Fruit fly (Drosophila melanogaster) whole organism, embryonic: ENCODE data around the gene plum.

ENCODE experiments used
- Ada2b ChIP-seq: fragments of 200-800 bp; sonication (Bioruptor generic); IDR thresholded peaks from 2 replicates; pipeline ENCODE4 v1.3.6; 2022; ENCODE audit warnings: missing biosample characterization, missing genetic modification characterization
- Asciz ChIP-seq: fragments of 200-800 bp; sonication (Bioruptor generic); optimal IDR thresholded peaks from 2 replicates; lab custom pipeline; 2017; ENCODE audit warnings: missing biosample characterization, mild to moderate bottlenecking, missing genetic modification characterization, missing genetic modification reagents
- Blimp-1 ChIP-seq: fragments of 200-800 bp; sonication (Bioruptor generic); optimal IDR thresholded peaks from 3 replicates; lab custom pipeline; 2018; ENCODE audit warnings: missing biosample characterization, missing genetic modification characterization, mild to moderate bottlenecking, moderate library complexity, missing genetic modification reagents
- CG11247 ChIP-seq: fragments of 200-800 bp; sonication (Bioruptor generic); IDR thresholded peaks from 2 replicates; pipeline ENCODE4 v1.3.6; 2022; ENCODE audit warnings: missing biosample characterization, missing genetic modification characterization
- CG11504 ChIP-seq: fragments of 200-800 bp; sonication (Bioruptor generic); optimal IDR thresholded peaks from 3 replicates; lab custom pipeline; 2019; ENCODE audit warnings: missing biosample characterization, mild to moderate bottlenecking, missing genetic modification characterization, moderate library complexity
- CG12299 ChIP-seq: fragments of 200-800 bp; sonication (Bioruptor generic); optimal IDR thresholded peaks from 2 replicates; lab custom pipeline; 2018; ENCODE audit warnings: missing biosample characterization, mild to moderate bottlenecking, missing genetic modification characterization
- CG12659 ChIP-seq: fragments of 200-800 bp; sonication (Bioruptor generic); optimal IDR thresholded peaks from 3 replicates; lab custom pipeline; 2017; ENCODE audit warnings: mild to moderate bottlenecking, missing biosample characterization, missing genetic modification reagents, missing genetic modification characterization
- CG17186 ChIP-seq: fragments of 200-800 bp; sonication (Bioruptor generic); optimal IDR thresholded peaks from 3 replicates; lab custom pipeline; 2017; ENCODE audit warnings: missing biosample characterization, missing genetic modification reagents, missing genetic modification characterization
- CG18599 ChIP-seq: fragments of 200-800 bp; sonication (Bioruptor generic); optimal IDR thresholded peaks from 3 replicates; lab custom pipeline; 2017; ENCODE audit warnings: missing biosample characterization, missing genetic modification characterization, mild to moderate bottlenecking, moderate library complexity, missing genetic modification reagents
- CG31441 ChIP-seq: fragments of 200-800 bp; sonication (Bioruptor generic); IDR thresholded peaks from 2 replicates; pipeline ENCODE4 v1.3.6; 2022; ENCODE audit warnings: missing biosample characterization, missing genetic modification characterization
- CG32532 ChIP-seq: fragments of 200-800 bp; sonication (Bioruptor generic); IDR thresholded peaks from 2 replicates; pipeline ENCODE4 v1.3.6; 2022; ENCODE audit warnings: missing biosample characterization, missing genetic modification characterization
- CG3281 ChIP-seq: fragments of 200-800 bp; sonication (Bioruptor generic); optimal IDR thresholded peaks from 3 replicates; lab custom pipeline; 2017; ENCODE audit warnings: missing biosample characterization, mild to moderate bottlenecking, missing genetic modification characterization
- CG34224 ChIP-seq: fragments of 200-800 bp; sonication (Bioruptor generic); IDR thresholded peaks from 3 replicates; pipeline ENCODE4 v1.3.6; 2022; ENCODE audit warnings: missing biosample characterization, missing genetic modification characterization; ENCODE audit not compliant: partially characterized antibody
- CG4424 ChIP-seq: fragments of 200-800 bp; sonication (Bioruptor generic); optimal IDR thresholded peaks from 3 replicates; lab custom pipeline; 2016; ENCODE audit warnings: missing biosample characterization, missing genetic modification characterization
- CG4820 ChIP-seq: fragments of 200-800 bp; sonication (Bioruptor generic); optimal IDR thresholded peaks from 3 replicates; lab custom pipeline; 2016; ENCODE audit warnings: missing biosample characterization, missing genetic modification characterization
- CG6854 ChIP-seq: fragments of 200-800 bp; sonication (Bioruptor generic); optimal IDR thresholded peaks from 3 replicates; lab custom pipeline; 2017; ENCODE audit warnings: missing biosample characterization, mild to moderate bottlenecking, missing genetic modification characterization
- CG8290 ChIP-seq, 3 experiments: fragments of 200-800 bp; sonication (Bioruptor generic); optimal IDR thresholded peaks; 2 replicates each; lab custom pipeline; 2016 to 2019; ENCODE audit warnings: missing biosample characterization in 3 of 3, missing genetic modification characterization in 3 of 3, mild to moderate bottlenecking in 2 of 3, moderate library complexity in 1 of 3
- CG9932 ChIP-seq: fragments of 200-800 bp; sonication (Bioruptor generic); IDR thresholded peaks from 2 replicates; pipeline ENCODE4 v1.3.6; 2022; ENCODE audit warnings: missing biosample characterization, missing genetic modification characterization
- CHES-1-like ChIP-seq: fragments of 200-800 bp; sonication (Bioruptor generic); optimal IDR thresholded peaks from 2 replicates; lab custom pipeline; 2016; ENCODE audit warnings: missing biosample characterization, missing genetic modification characterization
- Deaf1 ChIP-seq: fragments of 200-800 bp; optimal IDR thresholded peaks from 3 replicates; lab custom pipeline; 2019; ENCODE audit warnings: missing biosample characterization, mild to moderate bottlenecking, missing genetic modification characterization, moderate library complexity
- Fer3 ChIP-seq: fragments of 200-800 bp; sonication (Bioruptor generic); optimal IDR thresholded peaks from 2 replicates; lab custom pipeline; 2018; ENCODE audit warnings: missing biosample characterization, mild to moderate bottlenecking, missing genetic modification characterization, moderate library complexity
- Lim3 ChIP-seq: fragments of 200-800 bp; sonication (Bioruptor generic); IDR thresholded peaks from 2 replicates; pipeline ENCODE4 v1.3.6; 2022; ENCODE audit warnings: missing biosample characterization, missing genetic modification characterization
- Meics ChIP-seq: fragments of 200-800 bp; sonication (Bioruptor generic); optimal IDR thresholded peaks from 2 replicates; lab custom pipeline; 2017; ENCODE audit warnings: missing biosample characterization, mild to moderate bottlenecking, missing genetic modification characterization
- NC2α ChIP-seq: fragments of 200-800 bp; sonication (Bioruptor generic); optimal IDR thresholded peaks from 2 replicates; lab custom pipeline; 2016; ENCODE audit warnings: missing biosample characterization, missing genetic modification characterization
- NK7.1 ChIP-seq: fragments of 200-800 bp; sonication (Bioruptor generic); optimal IDR thresholded peaks from 3 replicates; lab custom pipeline; 2016; ENCODE audit warnings: missing biosample characterization, missing genetic modification characterization
- Sox100B ChIP-seq: fragments of 200-800 bp; sonication (Bioruptor generic); optimal IDR thresholded peaks from 3 replicates; lab custom pipeline; 2018; ENCODE audit warnings: missing biosample characterization, mild to moderate bottlenecking, missing genetic modification characterization
- Sox102F ChIP-seq: fragments of 200-800 bp; sonication (Bioruptor generic); optimal IDR thresholded peaks from 2 replicates; lab custom pipeline; 2018; ENCODE audit warnings: missing biosample characterization, mild to moderate bottlenecking, missing genetic modification characterization, moderate library complexity
- Trl ChIP-seq, 3 experiments: fragments of >200 bp in 2 of 3; fragments of 200-800 bp in 1 of 3; sonication (Bioruptor generic) in 1 of 3; optimal IDR thresholded peaks; 2 replicates in 1 of 3; 3 replicates in 2 of 3; lab custom pipeline; 2016 to 2017; ENCODE audit warnings: missing biosample characterization in 1 of 3, missing genetic modification characterization in 1 of 3
- amos ChIP-seq: fragments of 200-800 bp; sonication (Bioruptor generic); IDR thresholded peaks from 2 replicates; pipeline ENCODE4 v1.3.6; 2022; ENCODE audit warnings: missing biosample characterization, missing genetic modification characterization; ENCODE audit not compliant: partially characterized antibody
- ara ChIP-seq: fragments of 200-800 bp; sonication (Bioruptor generic); IDR thresholded peaks from 2 replicates; pipeline ENCODE4 v1.3.6; 2022; ENCODE audit warnings: missing biosample characterization, missing genetic modification characterization
- bigmax ChIP-seq: fragments of 200-800 bp; sonication (Bioruptor generic); optimal IDR thresholded peaks from 2 replicates; lab custom pipeline; 2018; ENCODE audit warnings: missing biosample characterization, mild to moderate bottlenecking, missing genetic modification characterization
- cg ChIP-seq: fragments of 200-800 bp; sonication (Bioruptor generic); optimal IDR thresholded peaks from 3 replicates; lab custom pipeline; 2019; ENCODE audit warnings: missing biosample characterization, mild to moderate bottlenecking, missing genetic modification characterization, moderate library complexity
- cwo ChIP-seq: fragments of 200-800 bp; sonication (Bioruptor generic); optimal IDR thresholded peaks from 3 replicates; lab custom pipeline; 2017; ENCODE audit warnings: missing biosample characterization, missing genetic modification characterization, mild to moderate bottlenecking, moderate library complexity, missing genetic modification reagents
- ems ChIP-seq: fragments of 200-800 bp; sonication (Bioruptor generic); optimal IDR thresholded peaks from 3 replicates; lab custom pipeline; 2016; ENCODE audit warnings: missing biosample characterization, missing genetic modification characterization
- fd96Cb ChIP-seq: fragments of 200-800 bp; sonication (Bioruptor generic); optimal IDR thresholded peaks from 2 replicates; lab custom pipeline; 2018; ENCODE audit warnings: missing biosample characterization, mild to moderate bottlenecking, missing genetic modification characterization, moderate library complexity
- gem ChIP-seq: fragments of 200-800 bp; sonication (Bioruptor generic); optimal IDR thresholded peaks from 2 replicates; lab custom pipeline; 2019; ENCODE audit warnings: missing biosample characterization, mild to moderate bottlenecking, missing genetic modification characterization, moderate library complexity
- ind ChIP-seq: fragments of 200-800 bp; sonication (Bioruptor generic); optimal IDR thresholded peaks from 3 replicates; lab custom pipeline; 2016; ENCODE audit warnings: missing biosample characterization, missing genetic modification characterization
- mirr ChIP-seq: fragments of 200-800 bp; sonication (Bioruptor generic); optimal IDR thresholded peaks from 3 replicates; lab custom pipeline; 2018; ENCODE audit warnings: missing biosample characterization, mild to moderate bottlenecking, missing genetic modification characterization
- pan ChIP-seq, 4 experiments: fragments of >200 bp in 3 of 4; fragments of 200-800 bp in 1 of 4; sonication (Bioruptor generic) in 1 of 4; optimal IDR thresholded peaks in 3 of 4; IDR thresholded peaks in 1 of 4; 2 replicates each; pipeline versions ENCODE4 v1.3.6 to Lab custom; 2017 to 2022; ENCODE audit warnings: missing biosample characterization in 2 of 4, missing genetic modification characterization in 2 of 4, mixed read lengths in 1 of 4
- phol ChIP-seq: fragments of 200-800 bp; sonication (Bioruptor generic); optimal IDR thresholded peaks from 3 replicates; lab custom pipeline; 2018; ENCODE audit warnings: missing biosample characterization, mild to moderate bottlenecking, missing genetic modification characterization, moderate library complexity
- row ChIP-seq: fragments of 200-800 bp; sonication (Bioruptor generic); IDR thresholded peaks from 3 replicates; pipeline ENCODE4 v1.3.6; 2022; ENCODE audit warnings: missing biosample characterization, missing genetic modification characterization
- slbo ChIP-seq: fragments of 200-800 bp; sonication (Bioruptor generic); IDR thresholded peaks from 2 replicates; pipeline ENCODE4 v1.3.6; 2022; ENCODE audit warnings: missing biosample characterization, missing genetic modification characterization
- tin ChIP-seq: fragments of 200-800 bp; sonication (Bioruptor generic); optimal IDR thresholded peaks from 3 replicates; lab custom pipeline; 2016; ENCODE audit warnings: missing biosample characterization, missing genetic modification characterization
- tx ChIP-seq: fragments of 200-800 bp; sonication (Bioruptor generic); optimal IDR thresholded peaks from 2 replicates; lab custom pipeline; 2016; ENCODE audit warnings: missing biosample characterization, missing genetic modification characterization
- vvl ChIP-seq: fragments of 200-800 bp; sonication (Bioruptor generic); IDR thresholded peaks from 2 replicates; pipeline ENCODE4 v1.3.6; 2022; ENCODE audit warnings: missing biosample characterization, missing genetic modification characterization
- zf30C ChIP-seq: fragments of 200-800 bp; sonication (Bioruptor generic); optimal IDR thresholded peaks from 3 replicates; lab custom pipeline; 2018; ENCODE audit warnings: missing biosample characterization, mild to moderate bottlenecking, missing genetic modification characterization

plum gene

DNA sequence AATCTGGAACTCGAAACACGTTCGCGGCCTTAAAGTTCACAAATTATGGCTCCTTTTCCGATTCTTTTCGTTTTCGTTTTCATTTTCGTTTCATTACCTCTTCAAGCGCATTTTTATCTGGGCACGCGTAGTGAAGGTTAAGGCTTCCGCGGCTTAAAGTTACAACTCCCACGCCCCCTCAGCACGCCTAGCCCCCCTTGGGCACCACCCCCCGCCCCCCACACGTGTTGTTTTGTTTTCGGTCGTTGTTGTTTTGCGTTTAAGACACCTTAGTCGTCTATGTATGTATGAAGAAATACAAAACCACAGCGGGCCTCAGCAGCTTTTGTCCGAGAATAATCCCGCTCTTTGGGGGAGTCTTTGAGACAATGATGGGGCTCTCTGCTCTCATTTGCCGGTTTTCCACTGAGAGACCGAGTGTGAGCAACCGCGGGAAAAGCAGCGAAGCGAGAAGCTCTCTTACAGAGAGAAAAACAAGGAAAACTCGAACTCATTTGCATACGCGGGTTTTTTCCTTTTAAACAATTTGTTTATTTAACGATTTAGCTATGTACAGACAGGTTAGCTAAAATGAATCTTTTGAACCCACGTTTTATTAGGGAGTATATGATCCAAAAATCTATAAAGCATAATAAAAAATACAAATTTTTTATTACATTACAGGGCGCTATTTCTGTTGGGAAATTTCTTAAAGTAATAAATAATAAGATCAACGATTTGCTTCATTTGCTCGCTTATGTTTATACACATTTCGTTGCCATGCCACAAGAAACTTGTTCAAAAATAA lies 72.7 kb downstream of the plum start (continued):
- TF ChIP-seq row (GFP tag; lab: Robert Waterston, UW) (peak; percentile 55; the same call in 2 of the 3 replicates), bigmax (GFP tag; lab: Kevin White, UChicago) (no peak), slbo (GFP tag; lab: Robert Waterston, UW) (no peak), ara (GFP tag; lab: Robert Waterston, UW) (0 out of 2 replicates have a peak, but pooled peaks have one; percentile 16), CG4820 (GFP tag; lab: Kevin White, UChicago) (peak; percentile 15), Sox100B (GFP tag; lab: Kevin White, UChicago) (peak; percentile 40), Asciz (GFP tag; lab: Kevin White, UChicago) (peak; percentile 26), NC2α (no peak), tin (GFP tag; lab: Kevin White, UChicago) (no peak), CG8290 (GFP tag; optimal IDR thresholded peaks at IDR 0.05; lab: Kevin White, UChicago) (no peak), CG8290 (tag; optimal IDR thresholded peaks at IDR 0.05; lab: Kevin White, UChicago) (no peak), Fer3 (tag; lab: Kevin White, UChicago) (peak; percentile 33), CG12299 (tag; lab: Kevin White, UChicago) (no peak), amos (GFP tag; lab: Robert Waterston, UW) (no peak), ind (peak; percentile 35), Meics (GFP tag; lab: Kevin White, UChicago) (peak; percentile 53), CG12659 (GFP tag; lab: Kevin White, UChicago) (peak; percentile 42), vvl (GFP tag; lab: Robert Waterston, UW) (peak; percentile 60; the same call in 1 of the 2 replicates), phol (peak; percentile 26), Sox102F (GFP tag; lab: Kevin White, UChicago) (peak; percentile 34), CG17186 (GFP tag; lab: Kevin White, UChicago) (no peak), CG4424 (GFP tag; lab: Kevin White, UChicago) (peak; percentile 8), cg (GFP tag; lab: Kevin White, UChicago) (peak; percentile 12), CG3281 (GFP tag; lab: Kevin White, UChicago) (peak; percentile 47), pan (optimal IDR thresholded peaks at IDR 0.05; lab: Kevin White, UChicago) (no peak), pan (GFP tag; optimal IDR thresholded peaks at IDR 0.05 in 1 of 2, IDR thresholded peaks at IDR 0.05 in 1 of 2) (peak in 1 of 2 experiments; percentile 59), ems (GFP tag; lab: Kevin White, UChicago) (peak; percentile 16), CG11247 (GFP tag; lab: Robert Waterston, UW) (0 out of 2 replicates have a peak, but pooled peaks have one; percentile 30), Blimp-1 (peak; percentile 79), cwo (peak; percentile 75), fd96Cb (tag; lab: Kevin White, UChicago) (peak; percentile 32), NK7.1 (GFP tag; lab: Kevin White, UChicago) (no peak), zf30C (GFP tag; lab: Kevin White, UChicago) (peak; percentile 40), CG31441 (GFP tag; lab: Robert Waterston, UW) (peak; percentile 51; the same call in 1 of the 2 replicates), CG6854 (GFP tag; lab: Kevin White, UChicago) (peak; percentile 1), CG18599 (GFP tag; lab: Kevin White, UChicago) (peak; percentile 12), tx (GFP tag; lab: Kevin White, UChicago) (peak; percentile 13), Lim3 (GFP tag; lab: Robert Waterston, UW) (no peak), Trl (optimal IDR thresholded peaks at IDR 0.05; lab: Kevin White, UChicago) (peak; percentile 83 to 84), Trl (GFP tag; optimal IDR thresholded peaks at IDR 0.05; lab: Kevin White, UChicago) (no peak), Ada2b (GFP tag; lab: Robert Waterston, UW) (0 out of 2 replicates have a peak, but pooled peaks have one; percentile 15), CG34224 (GFP tag; lab: Robert Waterston, UW) (0 out of 3 replicates have a peak, but pooled peaks have one; percentile 15), CG11504 (tag; lab: Kevin White, UChicago) (peak; percentile 67), Deaf1 (tag; lab: Kevin White, UChicago) (peak; percentile 17), CHES-1-like (no peak), CG32532 (GFP tag; lab: Robert Waterston, UW) (peak; percentile 64; the same call in 1 of the 2 replicates), CG9932 (0 out of 2 replicates have a peak, but pooled peaks have one; percentile 45), gem (tag; lab: Kevin White, UChicago) (peak; percentile 62), mirr (GFP tag; lab: Kevin White, UChicago) (peak; percentile 56)
